Worm (Caenorhabditis elegans) whole organism, L3 larva: Measurements from ENCODE around the gene C36C9.6.

Experiments used
- ama-1 ChIP-seq: fragments of 150-350 bp; optimal IDR thresholded peaks from 2 replicates; lab custom pipeline; 2018
- egl-27 ChIP-seq: sonication (generic microtip); optimal IDR thresholded peaks from 4 replicates; lab custom pipeline; 2017; ENCODE audit warnings: missing biosample characterization, missing genetic modification reagents, missing genetic modification characterization
- fkh-2 ChIP-seq: fragments of 150-350 bp; optimal IDR thresholded peaks from 2 replicates; lab custom pipeline; 2014; ENCODE audit warnings: missing biosample characterization, missing genetic modification reagents, missing genetic modification characterization
- nhr-28 ChIP-seq: fragments of 150-350 bp; optimal IDR thresholded peaks from 2 replicates; lab custom pipeline; 2014; ENCODE audit warnings: missing biosample characterization, missing genetic modification characterization
- nhr-77 ChIP-seq: fragments of 150-350 bp; optimal IDR thresholded peaks from 2 replicates; lab custom pipeline; 2014; ENCODE audit warnings: missing biosample characterization, missing genetic modification characterization

- TF ChIP-seq egl-27 (tag; lab: Kevin White, UChicago) (no peak), nhr-77 (tag; lab: Kevin White, UChicago) (no peak), nhr-28 (tag; lab: Kevin White, UChicago) (no peak), fkh-2 (no peak), ama-1 (lab: Kevin White, UChicago) (no peak)
Observed at ce11 chrX:1703840-1704239, 13.0 kb upstream of the C36C9.6 start, which contains the start of gene C36C9.5.
